Worm (Caenorhabditis elegans) whole organism, L3 larva: ENCODE results near the gene tag-250.
A peak's percentile ranks its signal among the peaks of the same experiment; 100 is the strongest.
"Not testable (repeated sequence)": the region's sequence is repeated elsewhere in the genome, so short reads cannot be mapped to it uniquely, and the experiment has no call there.

Source experiments
- R02D3.7 ChIP-seq: fragments of 150-350 bp; optimal IDR thresholded peaks from 2 replicates; lab custom pipeline; 2014; ENCODE audit warnings: missing biosample characterization, missing genetic modification characterization
- ZK546.5 ChIP-seq: sonication (generic microtip); optimal IDR thresholded peaks from 2 replicates; lab custom pipeline; 2017; ENCODE audit warnings: missing biosample characterization, missing genetic modification characterization
- ama-1 ChIP-seq: fragments of 150-350 bp; optimal IDR thresholded peaks from 2 replicates; lab custom pipeline; 2018
- ceh-16 ChIP-seq: sonication (generic microtip); optimal IDR thresholded peaks from 2 replicates; lab custom pipeline; 2017; ENCODE audit warnings: missing biosample characterization, missing genetic modification characterization
- ceh-82 ChIP-seq: fragments of 150-350 bp; optimal IDR thresholded peaks from 2 replicates; lab custom pipeline; 2014; ENCODE audit warnings: missing biosample characterization, missing genetic modification characterization
- ceh-9 ChIP-seq: sonication (generic microtip); optimal IDR thresholded peaks from 2 replicates; lab custom pipeline; 2018; ENCODE audit warnings: missing biosample characterization, missing genetic modification characterization
- daf-12 ChIP-seq: fragments of 150-350 bp; optimal IDR thresholded peaks from 2 replicates; lab custom pipeline; 2014; ENCODE audit warnings: missing biosample characterization, missing genetic modification reagents, missing genetic modification characterization
- egl-27 ChIP-seq: sonication (generic microtip); optimal IDR thresholded peaks from 4 replicates; lab custom pipeline; 2017; ENCODE audit warnings: missing biosample characterization, missing genetic modification reagents, missing genetic modification characterization
- egl-5 ChIP-seq: fragments of 150-350 bp; optimal IDR thresholded peaks from 2 replicates; lab custom pipeline; 2017; ENCODE audit warnings: missing biosample characterization, missing genetic modification reagents, missing genetic modification characterization, inconsistent platforms
- elt-2 ChIP-seq: sonication (generic microtip); optimal IDR thresholded peaks from 2 replicates; lab custom pipeline; 2016; ENCODE audit warnings: missing genetic modification reagents, mild to moderate bottlenecking, missing genetic modification characterization, missing compliant biosample characterization
- fkh-10 ChIP-seq: sonication (generic microtip); optimal IDR thresholded peaks from 2 replicates; lab custom pipeline; 2017; ENCODE audit warnings: missing biosample characterization, missing genetic modification reagents, missing genetic modification characterization
- fkh-2 ChIP-seq: fragments of 150-350 bp; optimal IDR thresholded peaks from 2 replicates; lab custom pipeline; 2014; ENCODE audit warnings: missing biosample characterization, missing genetic modification reagents, missing genetic modification characterization
- fos-1 ChIP-seq: fragments of 150-350 bp; optimal IDR thresholded peaks from 2 replicates; lab custom pipeline; 2014; ENCODE audit warnings: missing biosample characterization, missing genetic modification characterization
- hmg-11 ChIP-seq: sonication (generic microtip); optimal IDR thresholded peaks from 2 replicates; lab custom pipeline; 2016; ENCODE audit warnings: missing genetic modification characterization, missing compliant biosample characterization
- jun-1 ChIP-seq: fragments of 150-350 bp; optimal IDR thresholded peaks from 2 replicates; lab custom pipeline; 2014; ENCODE audit warnings: missing biosample characterization, missing genetic modification reagents, missing genetic modification characterization
- lin-15B ChIP-seq: fragments of 150-350 bp; optimal IDR thresholded peaks from 2 replicates; lab custom pipeline; 2014; ENCODE audit warnings: missing biosample characterization, missing genetic modification characterization
- lin-39 ChIP-seq: fragments of 150-350 bp; optimal IDR thresholded peaks from 2 replicates; lab custom pipeline; 2018; ENCODE audit warnings: missing biosample characterization, missing genetic modification reagents, missing genetic modification characterization
- lsy-12 ChIP-seq: sonication (generic microtip); optimal IDR thresholded peaks from 2 replicates; lab custom pipeline; 2016; ENCODE audit warnings: mild to moderate bottlenecking, missing genetic modification characterization, missing compliant biosample characterization
- mdl-1 ChIP-seq: fragments of 150-350 bp; optimal IDR thresholded peaks from 2 replicates; lab custom pipeline; 2014; ENCODE audit warnings: missing biosample characterization, missing genetic modification characterization
- nfya-1 ChIP-seq: sonication (generic microtip); optimal IDR thresholded peaks from 2 replicates; lab custom pipeline; 2017; ENCODE audit warnings: missing genetic modification characterization, mild to moderate bottlenecking, missing compliant biosample characterization, antibody characterized with exemption, moderate library complexity; ENCODE audit not compliant: insufficient read depth
- nhr-11 ChIP-seq: fragments of 150-350 bp; optimal IDR thresholded peaks from 2 replicates; lab custom pipeline; 2014; ENCODE audit warnings: missing biosample characterization, missing genetic modification characterization
- nhr-23 ChIP-seq: fragments of 150-350 bp; optimal IDR thresholded peaks from 2 replicates; lab custom pipeline; 2014; ENCODE audit warnings: missing biosample characterization, missing genetic modification reagents, missing genetic modification characterization
- nhr-43 ChIP-seq: sonication (generic microtip); optimal IDR thresholded peaks from 2 replicates; lab custom pipeline; 2016; ENCODE audit warnings: mild to moderate bottlenecking, missing genetic modification characterization, missing compliant biosample characterization; ENCODE audit not compliant: poor library complexity, severe bottlenecking
- nhr-77 ChIP-seq: fragments of 150-350 bp; optimal IDR thresholded peaks from 2 replicates; lab custom pipeline; 2014; ENCODE audit warnings: missing biosample characterization, missing genetic modification characterization
- pha-4 ChIP-seq: fragments of 150-350 bp; optimal IDR thresholded peaks from 2 replicates; lab custom pipeline; 2014; ENCODE audit warnings: missing biosample characterization, missing genetic modification reagents, missing genetic modification characterization
- pqm-1 ChIP-seq: fragments of 150-350 bp; optimal IDR thresholded peaks from 2 replicates; lab custom pipeline; 2017; ENCODE audit warnings: missing biosample characterization, missing genetic modification characterization, inconsistent platforms
- skn-1 ChIP-seq: fragments of 150-350 bp; optimal IDR thresholded peaks from 2 replicates; lab custom pipeline; 2014; ENCODE audit warnings: missing biosample characterization, missing genetic modification characterization
- unc-39 ChIP-seq: sonication (generic microtip); optimal IDR thresholded peaks from 4 replicates; lab custom pipeline; 2017; ENCODE audit warnings: missing biosample characterization, missing genetic modification characterization
- unc-62 ChIP-seq: fragments of 150-350 bp; sonication (generic microtip); optimal IDR thresholded peaks from 4 replicates; lab custom pipeline; 2014; ENCODE audit warnings: missing biosample characterization, missing genetic modification reagents, missing genetic modification characterization
- zag-1 ChIP-seq: fragments of 150-350 bp; optimal IDR thresholded peaks from 2 replicates; lab custom pipeline; 2014; ENCODE audit warnings: missing biosample characterization, missing genetic modification characterization
- ztf-11 ChIP-seq: fragments of 150-350 bp; optimal IDR thresholded peaks from 2 replicates; lab custom pipeline; 2014; ENCODE audit warnings: missing biosample characterization, missing genetic modification characterization

tag-250 gene

DNA sequence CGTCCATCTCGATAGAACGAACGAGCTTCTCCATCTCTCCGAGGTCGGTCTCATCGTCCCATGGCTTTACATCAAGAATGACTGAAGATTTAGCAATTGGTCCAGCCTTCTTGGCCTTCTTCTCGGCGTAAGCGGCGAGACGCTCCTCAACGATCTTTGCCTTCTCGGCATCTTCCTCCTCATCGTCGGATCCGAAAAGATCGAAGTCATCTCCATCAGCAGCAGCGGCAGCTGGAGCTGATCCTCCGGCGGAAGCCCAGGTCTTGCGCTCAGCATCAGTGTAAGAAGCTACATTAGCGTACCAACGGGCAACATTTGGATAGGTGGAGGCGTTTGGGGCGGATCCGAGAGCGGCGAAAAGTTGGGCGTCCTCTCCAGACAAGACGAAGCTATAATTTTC is 48.0 kb upstream of the tag-250 start:
- TF ChIP-seq nhr-77 (tag; lab: Kevin White, UChicago), result no peak
- TF ChIP-seq zag-1 (tag; lab: Kevin White, UChicago), result no peak
- no peak for TF ChIP-seq fkh-2 (tag; lab: Kevin White, UChicago)
- no peak for TF ChIP-seq ZK546.5
- no peak for TF ChIP-seq elt-2 (tag; lab: Kevin White, UChicago)
- no peak for TF ChIP-seq mdl-1
- no peak for TF ChIP-seq nhr-23 (tag; lab: Kevin White, UChicago)
- TF ChIP-seq ceh-9 (tag; lab: Kevin White, UChicago), result no peak
- no peak for TF ChIP-seq egl-27 (tag; lab: Kevin White, UChicago)

DNA sequence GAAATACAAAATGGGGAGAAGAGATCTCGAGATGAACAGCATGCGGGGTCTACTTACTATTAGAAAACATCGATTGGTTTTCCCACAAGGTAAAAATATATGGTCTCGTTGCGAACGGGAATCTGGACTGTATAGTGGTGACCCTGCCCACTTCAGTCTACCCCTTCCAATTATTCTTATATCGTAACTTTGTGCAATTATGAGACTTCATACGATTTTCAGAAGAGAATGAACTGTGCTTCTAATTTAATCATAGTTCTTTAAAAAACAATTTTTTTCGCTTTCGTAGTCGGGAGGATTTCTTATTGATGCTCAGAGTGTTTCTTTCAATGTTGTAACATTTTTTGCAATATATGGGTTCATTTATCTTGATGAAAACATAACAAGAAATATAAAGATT is 47.3 kb upstream of the tag-250 start, which contains the start of gene F54H12.5:
TSS of gene F54H12.5 (minus strand) at position 101 of the 400 bp plus-strand sequence.
- TF ChIP-seq lsy-12 (tag; lab: Kevin White, UChicago) (no peak), zag-1 (tag; lab: Kevin White, UChicago) (no peak), skn-1 (tag; lab: Kevin White, UChicago) (no peak), lin-39 (tag; lab: Kevin White, UChicago) (no peak), ZK546.5 (no peak), unc-62 (GFP tag; lab: Kevin White, UChicago) (no peak), ceh-82 (tag; lab: Kevin White, UChicago) (no peak), egl-5 (no peak), jun-1 (tag; lab: Kevin White, UChicago) (no peak), egl-27 (tag; lab: Kevin White, UChicago) (no peak), nhr-43 (tag; lab: Kevin White, UChicago) (no peak), fkh-10 (GFP tag; lab: Kevin White, UChicago) (no peak), pqm-1 (tag; lab: Kevin White, UChicago) (no peak), ama-1 (lab: Kevin White, UChicago) (no peak), elt-2 (tag; lab: Kevin White, UChicago) (no peak), lin-15B (tag; lab: Kevin White, UChicago) (no peak), ceh-16 (tag; lab: Kevin White, UChicago) (no peak)

- TF ChIP-seq daf-12 (tag; lab: Kevin White, UChicago), result no peak
- TF ChIP-seq nhr-23 (tag; lab: Kevin White, UChicago), result no peak
- no peak for TF ChIP-seq egl-27 (tag; lab: Kevin White, UChicago)
- TF ChIP-seq, all 47 proteins: peak for 0
These were observed 44.4 kb upstream of the tag-250 start, which contains the start of the genes F54H12.8 and F54H12.7 for ce11 chrIII:7969121-7969520. TSS of gene F54H12.8 (minus strand) at chrIII:7969221. TSS of gene F54H12.7 (plus strand) at chrIII:7969349.

DNA sequence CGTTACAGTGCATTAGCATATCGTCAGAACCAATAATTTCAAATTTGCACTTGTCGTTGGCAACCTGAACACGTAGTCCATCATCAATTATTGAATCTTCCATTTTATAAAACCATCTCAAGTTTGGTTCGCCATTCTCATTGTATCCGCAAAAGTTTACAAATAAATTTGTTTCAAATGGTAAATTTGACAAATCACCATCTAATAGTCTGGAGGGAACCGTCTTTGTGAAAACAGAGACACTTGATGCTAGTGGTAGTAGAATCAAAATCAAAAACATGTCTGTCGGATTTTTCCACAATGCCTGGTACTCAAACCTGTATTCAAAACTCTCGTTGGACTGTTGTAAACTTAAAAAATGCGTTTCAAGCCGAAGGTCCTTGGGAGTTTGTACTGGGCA is 39.6 kb upstream of the tag-250 start, which contains the start of gene F54H12.2:
TSS of gene F54H12.2 (plus strand) at position 301 of the 400 bp plus-strand sequence.
- not testable (repeated sequence) for TF ChIP-seq unc-39, skn-1, fkh-2 (tag; lab: Kevin White, UChicago)

- not testable (repeated sequence) for TF ChIP-seq ama-1 (lab: Kevin White, UChicago); nhr-11 (tag; lab: Kevin White, UChicago); jun-1 (tag; lab: Kevin White, UChicago)
These were observed 37.9 kb upstream of the tag-250 start, which contains the start of gene F54H12.4 for ce11 chrIII:7962641-7963040. TSS of gene F54H12.4 (minus strand) at chrIII:7962741.

DNA sequence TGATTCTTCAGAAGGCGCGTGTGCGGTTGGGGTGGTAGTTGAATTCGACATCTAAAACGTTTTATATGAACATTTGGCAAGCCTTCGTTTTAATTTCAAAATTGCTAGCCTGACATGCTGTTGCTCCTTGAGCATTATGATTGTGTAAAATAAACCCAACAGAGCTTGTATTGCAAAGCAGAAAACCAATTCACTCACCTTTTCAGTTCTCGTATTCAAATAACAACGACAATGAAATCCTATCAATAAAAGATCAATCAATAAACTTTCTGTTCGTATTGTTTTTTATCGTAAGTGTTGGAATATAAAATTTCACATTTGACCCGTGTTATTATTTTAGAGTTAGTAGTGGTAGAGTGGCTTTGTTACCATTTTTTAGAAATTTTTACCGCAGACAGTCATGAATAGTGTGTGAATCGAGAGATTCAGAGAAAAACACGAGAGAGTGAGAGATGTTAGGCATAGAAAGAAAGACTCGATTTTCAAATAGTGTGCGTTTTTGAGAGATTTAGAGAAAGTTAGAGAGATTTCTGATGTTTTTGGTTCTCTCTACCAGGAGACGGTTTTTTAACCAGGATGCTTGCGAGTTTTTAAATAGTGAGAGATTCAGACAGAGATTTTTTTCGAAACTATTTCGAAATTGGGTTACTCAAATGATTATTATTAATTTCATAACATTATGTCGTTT is 34.3 kb upstream of the tag-250 start, which contains the start of gene F54H12.10:
TSS of gene F54H12.10 (minus strand) at position 51 of the 688 bp plus-strand sequence.
- not testable (repeated sequence) for TF ChIP-seq egl-5; zag-1 (tag; lab: Kevin White, UChicago); lsy-12 (tag; lab: Kevin White, UChicago)

DNA sequence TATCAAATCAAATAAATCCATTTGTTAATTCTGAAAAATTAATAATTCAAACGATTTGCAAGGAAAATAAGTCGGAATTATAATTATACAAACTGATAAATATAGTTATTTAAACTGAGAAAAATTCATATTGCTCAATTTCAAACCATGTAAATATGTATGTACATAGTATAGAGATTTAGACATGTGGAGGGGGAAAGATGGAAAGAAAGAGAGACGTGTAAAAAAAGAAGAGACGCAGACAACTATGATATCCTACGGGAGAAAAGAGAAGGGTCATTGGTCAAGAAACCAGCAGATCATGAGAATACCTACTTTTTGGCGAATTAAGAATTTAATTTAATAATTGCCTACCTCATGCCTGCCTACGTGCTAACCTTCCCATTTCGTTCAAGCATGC is 33.4 kb upstream of the tag-250 start, which contains the start of gene C29E4.11:
TSS of gene C29E4.11 (minus strand) at position 30 of the 400 bp plus-strand sequence.
- TF ChIP-seq pqm-1 (tag; lab: Kevin White, UChicago), result no peak
- TF ChIP-seq R02D3.7, result no peak
- no peak for TF ChIP-seq ama-1 (lab: Kevin White, UChicago)
- TF ChIP-seq nfya-1 (tag; lab: Kevin White, UChicago), result peak; percentile 32
- peak; percentile 66 for TF ChIP-seq pha-4
- no peak for TF ChIP-seq elt-2 (tag; lab: Kevin White, UChicago)
- TF ChIP-seq fos-1 (tag; lab: Kevin White, UChicago), result no peak
- TF ChIP-seq hmg-11 (tag; lab: Kevin White, UChicago), result no peak
- TF ChIP-seq nhr-23 (tag; lab: Kevin White, UChicago), result peak; percentile 30
- no peak for TF ChIP-seq ZK546.5
- TF ChIP-seq ceh-82 (tag; lab: Kevin White, UChicago), result no peak
- TF ChIP-seq ztf-11, result no peak
- no peak for TF ChIP-seq ceh-16 (tag; lab: Kevin White, UChicago)
- no peak for TF ChIP-seq zag-1 (tag; lab: Kevin White, UChicago)
- TF ChIP-seq unc-62 (GFP tag; lab: Kevin White, UChicago), result no peak
- TF ChIP-seq jun-1 (tag; lab: Kevin White, UChicago), result no peak
